Worm (Caenorhabditis elegans) whole organism, mixed stage, embryonic: ENCODE measurements around the gene F59A1.18.

ENCODE experiments used
- lin-13 ChIP-seq: fragments of 150-350 bp; optimal IDR thresholded peaks from 2 replicates; lab custom pipeline; 2014; ENCODE audit warnings: missing biosample characterization, missing genetic modification characterization
- unc-62 ChIP-seq: fragments of 150-350 bp; optimal IDR thresholded peaks from 2 replicates; lab custom pipeline; 2014; ENCODE audit warnings: missing biosample characterization, missing genetic modification reagents, missing genetic modification characterization

DNA sequence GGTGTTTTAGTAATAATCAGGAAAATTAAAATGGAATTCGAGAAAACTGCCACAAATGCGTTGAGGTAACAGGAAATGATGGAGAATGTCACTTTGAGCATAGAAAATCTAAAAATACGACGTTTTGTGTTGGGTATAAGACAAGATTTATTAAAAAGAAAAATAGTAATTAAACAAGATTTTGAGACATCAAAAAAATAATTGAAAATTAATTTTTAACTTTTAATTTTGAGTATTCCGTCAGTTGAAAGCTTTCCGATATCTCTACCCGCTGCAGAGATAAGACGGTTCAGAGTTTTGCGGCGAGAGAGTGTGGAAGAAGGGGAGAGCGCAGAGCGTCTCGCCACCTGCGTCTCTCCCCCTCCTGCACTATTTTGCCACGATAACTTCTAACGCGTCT lies 13.4 kb downstream of the F59A1.18 start, which contains the start of gene str-93:
- no peak for TF ChIP-seq lin-13 (tag; lab: Kevin White, UChicago)
- no peak for TF ChIP-seq unc-62
